Worm (Caenorhabditis elegans) whole organism, young adult: ENCODE measurements around the gene K09A9.6.

Source experiments
- B0019.2 ChIP-seq: fragments of 200-800 bp; sonication (Bioruptor generic); conservative IDR thresholded peaks from 2 replicates; pipeline ENCODE4 v1.3.6; 2022; ENCODE audit warnings: missing genetic modification reagents, missing genetic modification characterization, missing compliant biosample characterization
- C06A6.2 ChIP-seq: fragments of 200-800 bp; sonication (Bioruptor generic); conservative IDR thresholded peaks from 2 replicates; pipeline ENCODE4 v1.3.6; 2022; ENCODE audit warnings: missing genetic modification characterization, missing compliant biosample characterization
- F23B12.7 ChIP-seq: sonication (generic microtip); optimal IDR thresholded peaks from 2 replicates; lab custom pipeline; 2017; ENCODE audit warnings: missing genetic modification characterization, mild to moderate bottlenecking, missing compliant biosample characterization, antibody characterized with exemption, moderate library complexity; ENCODE audit not compliant: insufficient read depth
- F33H1.4 ChIP-seq: fragments of 200-800 bp; sonication (Bioruptor generic); IDR thresholded peaks from 2 replicates; pipeline ENCODE4 v1.3.6; 2022; ENCODE audit warnings: missing genetic modification reagents, missing genetic modification characterization, missing compliant biosample characterization
- F49E8.2 ChIP-seq: sonication (generic microtip); optimal IDR thresholded peaks from 3 replicates; lab custom pipeline; 2017; ENCODE audit warnings: missing genetic modification characterization, mild to moderate bottlenecking, missing compliant biosample characterization, antibody characterized with exemption, moderate library complexity; ENCODE audit not compliant: insufficient read depth
- F55B11.4 ChIP-seq: sonication (generic microtip); optimal IDR thresholded peaks from 2 replicates; lab custom pipeline; 2016; ENCODE audit warnings: missing compliant biosample characterization, missing genetic modification characterization, borderline replicate concordance; ENCODE audit not compliant: insufficient read depth
- Y53F4B.3 ChIP-seq: fragments of 200-800 bp; sonication (Bioruptor generic); IDR thresholded peaks from 2 replicates; pipeline ENCODE4 v1.3.6; 2022; ENCODE audit warnings: missing genetic modification reagents, missing genetic modification characterization, missing compliant biosample characterization
- Y79H2A.3 ChIP-seq: fragments of 200-800 bp; sonication (Bioruptor generic); conservative IDR thresholded peaks from 2 replicates; pipeline ENCODE4 v1.3.6; 2022; ENCODE audit warnings: missing genetic modification reagents, missing genetic modification characterization, missing compliant biosample characterization
- ZK185.1 ChIP-seq: sonication (generic microtip); optimal IDR thresholded peaks from 2 replicates; lab custom pipeline; 2016; ENCODE audit warnings: mild to moderate bottlenecking, missing genetic modification characterization, missing compliant biosample characterization; ENCODE audit not compliant: poor library complexity, severe bottlenecking
- akir-1 ChIP-seq: fragments of 200-800 bp; sonication (Bioruptor generic); optimal IDR thresholded peaks from 2 replicates; lab custom pipeline; 2018; ENCODE audit warnings: mild to moderate bottlenecking, missing genetic modification characterization, moderate library complexity, missing compliant biosample characterization
- aptf-3 ChIP-seq: fragments of 200-800 bp; sonication (Bioruptor generic); IDR thresholded peaks from 2 replicates; pipeline ENCODE4 v1.3.6; 2022; ENCODE audit warnings: missing genetic modification characterization, missing compliant biosample characterization
- athp-1 ChIP-seq: sonication (generic microtip); optimal IDR thresholded peaks from 2 replicates; lab custom pipeline; 2017; ENCODE audit warnings: mild to moderate bottlenecking, missing genetic modification characterization, missing compliant biosample characterization
- attf-3 ChIP-seq: fragments of 200-800 bp; sonication (Bioruptor generic); conservative IDR thresholded peaks from 2 replicates; pipeline ENCODE4 v1.3.6; 2022; ENCODE audit warnings: missing genetic modification reagents, missing genetic modification characterization, missing compliant biosample characterization
- attf-6 ChIP-seq: fragments of 200-800 bp; sonication (Bioruptor generic); IDR thresholded peaks from 2 replicates; pipeline ENCODE4 v1.3.6; 2022; ENCODE audit warnings: missing genetic modification reagents, missing genetic modification characterization, missing compliant biosample characterization
- bed-2 ChIP-seq: fragments of 200-800 bp; sonication (Bioruptor generic); IDR thresholded peaks from 2 replicates; pipeline ENCODE4 v1.3.6; 2022; ENCODE audit warnings: missing genetic modification reagents, missing genetic modification characterization, missing compliant biosample characterization
- cebp-1 ChIP-seq, 2 experiments: fragments of 200-800 bp in 1 of 2; sonication (Bioruptor generic) in 1 of 2; sonication (generic microtip) in 1 of 2; IDR thresholded peaks in 1 of 2; optimal IDR thresholded peaks in 1 of 2; 2 replicates each; pipeline versions ENCODE4 v1.3.6 to Lab custom; 2017 to 2022; ENCODE audit warnings: missing compliant biosample characterization in 2 of 2, missing genetic modification characterization in 2 of 2, mild to moderate bottlenecking in 1 of 2, missing genetic modification reagents in 1 of 2, moderate library complexity in 1 of 2
- die-1 ChIP-seq: sonication (generic microtip); optimal IDR thresholded peaks from 2 replicates; lab custom pipeline; 2016; ENCODE audit warnings: missing genotype, mild to moderate bottlenecking, missing genetic modification characterization, missing compliant biosample characterization
- dpff-1 ChIP-seq: sonication (generic microtip); optimal IDR thresholded peaks from 2 replicates; lab custom pipeline; 2017; ENCODE audit warnings: mild to moderate bottlenecking, missing genetic modification characterization, missing compliant biosample characterization
- efl-1 ChIP-seq: fragments of 150-350 bp; optimal IDR thresholded peaks from 2 replicates; lab custom pipeline; 2014; ENCODE audit warnings: missing biosample characterization, missing genetic modification reagents, missing genetic modification characterization
- egrh-3 ChIP-seq: fragments of 200-800 bp; sonication (Bioruptor generic); IDR thresholded peaks from 2 replicates; pipeline ENCODE4 v1.3.6; 2022; ENCODE audit warnings: missing genetic modification reagents, missing genetic modification characterization, missing compliant biosample characterization
- ekl-4 ChIP-seq: fragments of 200-800 bp; sonication (Bioruptor generic); IDR thresholded peaks from 2 replicates; pipeline ENCODE4 v1.3.6; 2022; ENCODE audit warnings: missing genetic modification reagents, missing genetic modification characterization, missing compliant biosample characterization
- hmg-1.2 ChIP-seq: fragments of 200-800 bp; sonication (Bioruptor generic); IDR thresholded peaks from 2 replicates; pipeline ENCODE4 v1.3.6; 2022; ENCODE audit warnings: missing genetic modification reagents, missing genetic modification characterization, missing compliant biosample characterization
- hmg-20 ChIP-seq: fragments of 200-800 bp; sonication (Bioruptor generic); IDR thresholded peaks from 2 replicates; pipeline ENCODE4 v1.3.6; 2022; ENCODE audit warnings: missing genetic modification reagents, missing genetic modification characterization, missing compliant biosample characterization
- let-526 ChIP-seq: fragments of 200-800 bp; sonication (Bioruptor generic); IDR thresholded peaks from 2 replicates; pipeline ENCODE4 v1.3.6; 2022; ENCODE audit warnings: missing genetic modification reagents, missing genetic modification characterization, missing compliant biosample characterization
- let-607 ChIP-seq, 2 experiments: fragments of 200-800 bp in 1 of 2; sonication (Bioruptor generic) in 1 of 2; sonication (generic microtip) in 1 of 2; optimal IDR thresholded peaks; 2 replicates each; lab custom pipeline; 2016 to 2018; ENCODE audit warnings: mild to moderate bottlenecking in 2 of 2, missing compliant biosample characterization in 2 of 2, missing genetic modification characterization in 2 of 2, moderate library complexity in 2 of 2, missing genotype in 1 of 2
- lin-26 ChIP-seq: fragments of 200-800 bp; sonication (Bioruptor generic); IDR thresholded peaks from 2 replicates; pipeline ENCODE4 v1.3.6; 2022; ENCODE audit warnings: missing genetic modification reagents, missing genetic modification characterization, missing compliant biosample characterization
- lin-35 ChIP-seq, 3 experiments: fragments of 150-350 bp in 2 of 3; sonication (generic microtip) in 1 of 3; optimal IDR thresholded peaks; 2 replicates each; lab custom pipeline; 2014 to 2018; ENCODE audit warnings: missing biosample characterization in 3 of 3, missing genetic modification characterization in 3 of 3, missing genetic modification reagents in 3 of 3
- lin-40 ChIP-seq: sonication (generic microtip); optimal IDR thresholded peaks from 2 replicates; lab custom pipeline; 2016; ENCODE audit warnings: missing genetic modification characterization, mild to moderate bottlenecking, missing compliant biosample characterization, missing genotype, missing genetic modification reagents
- lsl-1 ChIP-seq: fragments of 200-800 bp; sonication (Bioruptor generic); optimal IDR thresholded peaks from 2 replicates; lab custom pipeline; 2018; ENCODE audit warnings: mild to moderate bottlenecking, missing genetic modification characterization, moderate library complexity, missing compliant biosample characterization
- mcd-1 ChIP-seq: fragments of 200-800 bp; sonication (Bioruptor generic); IDR thresholded peaks from 2 replicates; pipeline ENCODE4 v1.3.6; 2022; ENCODE audit warnings: missing genetic modification reagents, missing genetic modification characterization, missing compliant biosample characterization
- nfya-1 ChIP-seq: sonication (generic microtip); optimal IDR thresholded peaks from 2 replicates; lab custom pipeline; 2017; ENCODE audit warnings: antibody characterized with exemption, missing compliant biosample characterization, missing genetic modification characterization, borderline replicate concordance; ENCODE audit not compliant: insufficient read depth
- nhr-179 ChIP-seq: sonication (generic microtip); optimal IDR thresholded peaks from 2 replicates; lab custom pipeline; 2016; ENCODE audit warnings: mild to moderate bottlenecking, missing genetic modification characterization, missing compliant biosample characterization
- nhr-80 ChIP-seq: sonication (generic microtip); optimal IDR thresholded peaks from 2 replicates; lab custom pipeline; 2016; ENCODE audit warnings: missing genetic modification characterization, missing compliant biosample characterization
- pha-4 ChIP-seq: fragments of 150-350 bp; sonication (generic microtip); optimal IDR thresholded peaks from 2 replicates; lab custom pipeline; 2014; ENCODE audit warnings: missing biosample characterization, missing genetic modification reagents, missing genetic modification characterization
- rec-8 ChIP-seq, 2 experiments: sonication (generic microtip); optimal IDR thresholded peaks; 2 replicates each; lab custom pipeline; 2016; ENCODE audit warnings: mild to moderate bottlenecking in 2 of 2, missing genetic modification characterization in 2 of 2, missing genetic modification reagents in 2 of 2, missing genotype in 2 of 2, missing biosample characterization in 1 of 2, missing compliant biosample characterization in 1 of 2, moderate library complexity in 1 of 2
- snpc-1.3 ChIP-seq: sonication (generic microtip); optimal IDR thresholded peaks from 2 replicates; lab custom pipeline; 2017; ENCODE audit warnings: missing genetic modification characterization, mild to moderate bottlenecking, missing compliant biosample characterization, antibody characterized with exemption, moderate library complexity, missing genotype, missing genetic modification reagents; ENCODE audit not compliant: insufficient read depth
- somi-1 ChIP-seq: fragments of 200-800 bp; sonication (Bioruptor generic); optimal IDR thresholded peaks from 2 replicates; lab custom pipeline; 2018; ENCODE audit warnings: mild to moderate bottlenecking, missing genetic modification characterization, missing compliant biosample characterization
- unc-130 ChIP-seq: sonication (generic microtip); optimal IDR thresholded peaks from 2 replicates; lab custom pipeline; 2016; ENCODE audit warnings: missing genetic modification reagents, missing genetic modification characterization, missing compliant biosample characterization
- unc-62 ChIP-seq: fragments of 150-350 bp; optimal IDR thresholded peaks from 2 replicates; lab custom pipeline; 2014; ENCODE audit warnings: missing biosample characterization, missing genetic modification reagents, missing genetic modification characterization
- xnd-1 ChIP-seq: sonication (generic microtip); optimal IDR thresholded peaks from 2 replicates; lab custom pipeline; 2016; ENCODE audit warnings: missing genotype, missing genetic modification reagents, missing genetic modification characterization, missing compliant biosample characterization
- ztf-22 ChIP-seq: fragments of 200-800 bp; sonication (Bioruptor generic); optimal IDR thresholded peaks from 2 replicates; lab custom pipeline; 2018; ENCODE audit warnings: mild to moderate bottlenecking, missing genetic modification characterization, moderate library complexity, missing compliant biosample characterization
- ztf-25 ChIP-seq: fragments of 200-800 bp; sonication (Bioruptor generic); IDR thresholded peaks from 2 replicates; pipeline ENCODE4 v1.3.6; 2022; ENCODE audit warnings: missing genetic modification reagents, missing genetic modification characterization, missing compliant biosample characterization
- ztf-26 ChIP-seq: sonication (generic microtip); optimal IDR thresholded peaks from 2 replicates; lab custom pipeline; 2017; ENCODE audit warnings: missing genetic modification characterization, missing compliant biosample characterization
- ztf-3 ChIP-seq: fragments of 200-800 bp; sonication (Bioruptor generic); optimal IDR thresholded peaks from 2 replicates; lab custom pipeline; 2018; ENCODE audit warnings: mild to moderate bottlenecking, missing genetic modification characterization, missing compliant biosample characterization

The K09A9.6 gene

DNA sequence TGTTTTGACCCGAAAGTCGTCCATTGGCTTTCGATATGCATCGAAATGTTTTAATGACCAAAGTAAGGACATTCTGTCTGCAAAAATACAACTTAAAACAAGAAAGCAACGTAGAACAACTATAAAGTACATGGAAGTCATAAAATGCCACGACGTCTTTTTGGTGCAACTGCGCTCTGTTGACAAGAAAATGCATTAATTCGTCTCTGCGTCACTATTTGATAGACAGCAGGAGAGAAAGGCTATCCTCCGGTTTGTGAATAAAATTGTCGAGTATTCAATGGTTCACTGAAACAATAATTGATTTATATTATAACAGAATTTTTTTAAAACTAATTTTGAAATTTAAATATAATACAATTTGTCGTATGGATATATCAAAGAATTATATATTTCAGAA lies 39.4 kb downstream of the K09A9.6 start, which contains the start of gene ergi-3 (continued):
- TF ChIP-seq ZK185.1 (tag; lab: Kevin White, UChicago) = no peak
- TF ChIP-seq rec-8 (tag; optimal IDR thresholded peaks at IDR 0.05; lab: Kevin White, UChicago) = no peak
- TF ChIP-seq ztf-25 (GFP tag; lab: Robert Waterston, UW) = no peak
- no peak for TF ChIP-seq lin-40
- no peak for TF ChIP-seq Y53F4B.3 (GFP tag; lab: Robert Waterston, UW)
- no peak for TF ChIP-seq F33H1.4 (GFP tag; lab: Robert Waterston, UW)
- TF ChIP-seq lin-26 (GFP tag; lab: Robert Waterston, UW) = no peak
- no peak for TF ChIP-seq aptf-3 (GFP tag; lab: Robert Waterston, UW)
- TF ChIP-seq let-526 (GFP tag; lab: Robert Waterston, UW) = no peak
- TF ChIP-seq hmg-20 = no peak
- no peak for TF ChIP-seq die-1 (tag; lab: Kevin White, UChicago)
- no peak for TF ChIP-seq C06A6.2
- TF ChIP-seq B0019.2 (GFP tag; lab: Robert Waterston, UW) = no peak
- no peak for TF ChIP-seq ztf-3 (GFP tag; lab: Kevin White, UChicago)
- peak; percentile 32 for TF ChIP-seq F23B12.7
- no peak for TF ChIP-seq pha-4 (tag; lab: Kevin White, UChicago)

DNA sequence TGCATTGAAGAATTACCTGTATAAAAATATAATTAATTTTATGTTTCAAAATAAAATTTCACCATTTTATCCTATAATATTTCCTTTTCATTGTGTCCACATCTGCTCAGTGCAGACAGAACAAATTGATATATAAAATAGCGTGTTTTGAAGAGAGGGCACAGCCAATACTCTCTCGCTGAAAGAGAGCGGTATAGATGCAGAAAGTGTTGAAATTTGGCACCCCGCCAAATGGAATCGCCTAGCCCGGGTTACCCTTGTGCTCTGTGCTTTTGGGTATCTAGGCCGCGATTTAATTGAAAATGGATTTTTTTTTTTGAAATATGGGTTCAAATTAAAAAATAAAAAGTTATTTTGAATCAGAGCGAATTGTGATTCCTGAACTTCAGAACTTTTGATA lies 40.1 kb downstream of the K09A9.6 start:
- TF ChIP-seq Y79H2A.3 = no peak
- peak; percentile 19; the same call in 1 of the 2 replicates for TF ChIP-seq cebp-1 (GFP tag; IDR thresholded peaks at IDR 0.05; lab: Robert Waterston, UW)
- TF ChIP-seq cebp-1 (tag; optimal IDR thresholded peaks at IDR 0.05; lab: Kevin White, UChicago) = peak; percentile 77
- TF ChIP-seq bed-2 (GFP tag; lab: Robert Waterston, UW) = no peak

DNA sequence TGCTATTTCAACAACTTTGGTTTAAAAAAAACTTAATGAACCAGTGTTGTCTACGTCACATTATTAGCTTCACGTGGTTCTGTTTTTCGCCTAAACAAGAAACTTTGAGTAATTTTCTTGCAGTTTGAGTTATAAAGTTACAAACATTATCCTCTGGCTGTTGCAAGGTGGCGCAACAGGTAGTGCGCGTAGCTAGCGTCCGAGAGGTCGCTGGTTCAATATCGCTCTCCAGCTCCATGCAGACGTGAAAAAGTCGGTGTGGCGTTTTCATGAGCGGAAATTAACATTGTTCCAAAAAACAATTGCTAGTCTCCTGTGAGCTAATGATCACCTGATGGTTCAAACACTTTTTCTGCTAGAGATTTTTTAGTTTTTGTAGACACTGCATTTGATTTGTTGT lies 42.2 kb downstream of the K09A9.6 start:
- TF ChIP-seq akir-1 (GFP tag; lab: Kevin White, UChicago) (no peak), hmg-1.2 (GFP tag; lab: Robert Waterston, UW) (no peak), attf-6 (no peak), mcd-1 (GFP tag; lab: Robert Waterston, UW) (0 out of 2 replicates have a peak, but pooled peaks have one; percentile 17), ztf-3 (GFP tag; lab: Kevin White, UChicago) (no peak), ztf-22 (GFP tag; lab: Kevin White, UChicago) (no peak), unc-130 (GFP tag; lab: Kevin White, UChicago) (no peak), let-526 (GFP tag; lab: Robert Waterston, UW) (no peak), athp-1 (tag; lab: Kevin White, UChicago) (no peak), aptf-3 (GFP tag; lab: Robert Waterston, UW) (no peak), F33H1.4 (GFP tag; lab: Robert Waterston, UW) (no peak), nhr-80 (tag; lab: Kevin White, UChicago) (peak; percentile 29), ztf-26 (tag; lab: Kevin White, UChicago) (no peak), somi-1 (GFP tag; lab: Kevin White, UChicago) (no peak), egrh-3 (GFP tag; lab: Robert Waterston, UW) (no peak), dpff-1 (no peak), ekl-4 (GFP tag; lab: Robert Waterston, UW) (no peak), nfya-1 (tag; lab: Kevin White, UChicago) (no peak), attf-3 (GFP tag; lab: Robert Waterston, UW) (no peak), unc-62 (GFP tag; lab: Kevin White, UChicago) (no peak), nhr-179 (tag; lab: Kevin White, UChicago) (peak; percentile 29), F55B11.4 (tag; lab: Kevin White, UChicago) (no peak), snpc-1.3 (tag; lab: Kevin White, UChicago) (no peak), F49E8.2 (no peak), die-1 (tag; lab: Kevin White, UChicago) (peak; percentile 22), xnd-1 (tag; lab: Kevin White, UChicago) (no peak), lsl-1 (GFP tag; lab: Kevin White, UChicago) (no peak), efl-1 (GFP tag; lab: Kevin White, UChicago) (no peak), let-607 (tag; optimal IDR thresholded peaks at IDR 0.05; lab: Kevin White, UChicago) (peak; percentile 31 to 50), lin-35 (GFP tag; optimal IDR thresholded peaks at IDR 0.05; lab: Kevin White, UChicago) (no peak)
